Fruit fly (Drosophila melanogaster) whole organism, embryonic: ENCODE results near the gene Ir87a.
A peak's percentile ranks its signal among the peaks of the same experiment; 100 is the strongest.

Source experiments
- ATbp ChIP-seq: fragments of 200-800 bp; sonication (Bioruptor generic); optimal IDR thresholded peaks from 2 replicates; lab custom pipeline; 2017; ENCODE audit warnings: missing biosample characterization, mild to moderate bottlenecking, missing genetic modification characterization, missing genetic modification reagents
- Atf3 ChIP-seq: fragments of 200-800 bp; sonication (Bioruptor generic); optimal IDR thresholded peaks from 3 replicates; lab custom pipeline; 2016; ENCODE audit warnings: missing biosample characterization, missing genetic modification characterization
- B-H1 ChIP-seq: fragments of 200-800 bp; sonication (Bioruptor generic); IDR thresholded peaks from 3 replicates; pipeline ENCODE4 v1.3.6; 2022; ENCODE audit warnings: missing biosample characterization, missing genetic modification characterization
- CG11398 ChIP-seq: fragments of 200-800 bp; sonication (Bioruptor generic); optimal IDR thresholded peaks from 2 replicates; lab custom pipeline; 2016; ENCODE audit warnings: missing biosample characterization, missing genetic modification characterization
- CG12071 ChIP-seq: fragments of 200-800 bp; sonication (Bioruptor generic); optimal IDR thresholded peaks from 3 replicates; lab custom pipeline; 2018; ENCODE audit warnings: missing biosample characterization, mild to moderate bottlenecking, missing genetic modification characterization
- CG12219 ChIP-seq: fragments of 200-800 bp; sonication (Bioruptor generic); optimal IDR thresholded peaks from 3 replicates; lab custom pipeline; 2018; ENCODE audit warnings: missing biosample characterization, mild to moderate bottlenecking, missing genetic modification characterization
- CG14667 ChIP-seq: fragments of 200-800 bp; sonication (Bioruptor generic); IDR thresholded peaks from 2 replicates; pipeline ENCODE4 v1.3.6; 2022; ENCODE audit warnings: missing biosample characterization, missing genetic modification characterization
- CG1529 ChIP-seq: fragments of 200-800 bp; sonication (Bioruptor generic); optimal IDR thresholded peaks from 3 replicates; lab custom pipeline; 2018; ENCODE audit warnings: missing biosample characterization, missing genetic modification characterization
- CG17186 ChIP-seq: fragments of 200-800 bp; sonication (Bioruptor generic); optimal IDR thresholded peaks from 3 replicates; lab custom pipeline; 2017; ENCODE audit warnings: missing biosample characterization, missing genetic modification reagents, missing genetic modification characterization
- CG17359 ChIP-seq: fragments of 200-800 bp; sonication (Bioruptor generic); optimal IDR thresholded peaks from 3 replicates; lab custom pipeline; 2018; ENCODE audit warnings: missing biosample characterization, mild to moderate bottlenecking, missing genetic modification characterization, moderate library complexity
- CG17829 ChIP-seq: fragments of 200-800 bp; optimal IDR thresholded peaks from 2 replicates; lab custom pipeline; 2019; ENCODE audit warnings: missing biosample characterization, mild to moderate bottlenecking, missing genetic modification characterization, moderate library complexity
- CG18011 ChIP-seq: fragments of 200-800 bp; sonication (Bioruptor generic); optimal IDR thresholded peaks from 2 replicates; lab custom pipeline; 2017; ENCODE audit warnings: missing biosample characterization, missing genetic modification characterization, mild to moderate bottlenecking, moderate library complexity, missing genotype
- CG2875 ChIP-seq: fragments of 200-800 bp; sonication (Bioruptor generic); optimal IDR thresholded peaks from 2 replicates; lab custom pipeline; 2017; ENCODE audit warnings: missing biosample characterization, mild to moderate bottlenecking, missing genetic modification characterization, missing genetic modification reagents
- CG30403 ChIP-seq: fragments of 200-800 bp; sonication (Bioruptor generic); optimal IDR thresholded peaks from 3 replicates; lab custom pipeline; 2016; ENCODE audit warnings: missing biosample characterization, missing genetic modification characterization
- CG4328 ChIP-seq: fragments of 200-800 bp; sonication (Bioruptor generic); optimal IDR thresholded peaks from 3 replicates; lab custom pipeline; 2017; ENCODE audit warnings: missing biosample characterization, missing genetic modification reagents, missing genetic modification characterization
- CG6654 ChIP-seq: fragments of 200-800 bp; sonication (Bioruptor generic); optimal IDR thresholded peaks from 2 replicates; lab custom pipeline; 2017; ENCODE audit warnings: missing biosample characterization, mild to moderate bottlenecking, missing genetic modification characterization
- CG6683 ChIP-seq: fragments of 200-800 bp; sonication (Bioruptor generic); optimal IDR thresholded peaks from 2 replicates; lab custom pipeline; 2017; ENCODE audit warnings: missing biosample characterization, mild to moderate bottlenecking, missing genetic modification characterization, missing genetic modification reagents
- CG7839 ChIP-seq: fragments of 200-800 bp; sonication (Bioruptor generic); optimal IDR thresholded peaks from 3 replicates; lab custom pipeline; 2018; ENCODE audit warnings: missing biosample characterization, mild to moderate bottlenecking, missing genetic modification characterization, moderate library complexity
- Deaf1 ChIP-seq: fragments of 200-800 bp; optimal IDR thresholded peaks from 3 replicates; lab custom pipeline; 2019; ENCODE audit warnings: missing biosample characterization, mild to moderate bottlenecking, missing genetic modification characterization, moderate library complexity
- Dfd ChIP-seq, 2 experiments: fragments of >200 bp; optimal IDR thresholded peaks; 2 replicates each; lab custom pipeline; 2017; ENCODE audit warnings: missing biosample characterization in 2 of 2, missing genetic modification characterization in 2 of 2
- Fer1 ChIP-seq: fragments of 200-800 bp; sonication (Bioruptor generic); optimal IDR thresholded peaks from 2 replicates; lab custom pipeline; 2017; ENCODE audit warnings: missing biosample characterization, mild to moderate bottlenecking, missing genetic modification characterization
- Fer2 ChIP-seq: fragments of 200-800 bp; sonication (Bioruptor generic); optimal IDR thresholded peaks from 2 replicates; lab custom pipeline; 2018; ENCODE audit warnings: missing biosample characterization, mild to moderate bottlenecking, missing genetic modification characterization, moderate library complexity
- HmgZ ChIP-seq: fragments of 200-800 bp; sonication (Bioruptor generic); optimal IDR thresholded peaks from 2 replicates; lab custom pipeline; 2018; ENCODE audit warnings: missing biosample characterization, mild to moderate bottlenecking, missing genetic modification characterization
- Lhr ChIP-seq: fragments of 200-800 bp; sonication (Bioruptor generic); optimal IDR thresholded peaks from 3 replicates; lab custom pipeline; 2017; ENCODE audit warnings: mild to moderate bottlenecking, missing biosample characterization, missing genetic modification reagents, missing genetic modification characterization
- Myb ChIP-seq: fragments of 200-800 bp; sonication (Bioruptor generic); optimal IDR thresholded peaks from 2 replicates; lab custom pipeline; 2016; ENCODE audit warnings: missing biosample characterization, missing genetic modification characterization
- NC2α ChIP-seq: fragments of 200-800 bp; sonication (Bioruptor generic); optimal IDR thresholded peaks from 2 replicates; lab custom pipeline; 2016; ENCODE audit warnings: missing biosample characterization, missing genetic modification characterization
- NK7.1 ChIP-seq: fragments of 200-800 bp; sonication (Bioruptor generic); optimal IDR thresholded peaks from 3 replicates; lab custom pipeline; 2016; ENCODE audit warnings: missing biosample characterization, missing genetic modification characterization
- Nf-YB ChIP-seq: fragments of 200-800 bp; sonication (Bioruptor generic); optimal IDR thresholded peaks from 3 replicates; lab custom pipeline; 2019; ENCODE audit warnings: missing biosample characterization, mild to moderate bottlenecking, missing genetic modification characterization, moderate library complexity
- Nf-YC ChIP-seq: fragments of 200-800 bp; optimal IDR thresholded peaks from 3 replicates; lab custom pipeline; 2019; ENCODE audit warnings: missing biosample characterization, mild to moderate bottlenecking, missing genetic modification characterization, moderate library complexity
- Ravus ChIP-seq: fragments of 200-800 bp; sonication (Bioruptor generic); IDR thresholded peaks from 2 replicates; pipeline ENCODE4 v1.3.6; 2022; ENCODE audit warnings: missing biosample characterization, missing genetic modification characterization
- Sry-δ ChIP-seq: fragments of 200-800 bp; sonication (Bioruptor generic); optimal IDR thresholded peaks from 2 replicates; lab custom pipeline; 2016; ENCODE audit warnings: missing biosample characterization, missing genetic modification characterization
- Xrp1 ChIP-seq: fragments of 200-800 bp; sonication (Bioruptor generic); IDR thresholded peaks from 2 replicates; pipeline ENCODE4 v1.3.6; 2022; ENCODE audit warnings: missing biosample characterization, missing genetic modification characterization
- ap ChIP-seq: fragments of 200-800 bp; sonication (Bioruptor generic); IDR thresholded peaks from 2 replicates; pipeline ENCODE4 v1.3.6; 2022; ENCODE audit warnings: missing biosample characterization, missing genetic modification characterization
- chinmo ChIP-seq: fragments of 200-800 bp; sonication (Bioruptor generic); IDR thresholded peaks from 4 replicates; pipeline ENCODE4 v1.3.6; 2022; ENCODE audit warnings: missing biosample characterization, missing genetic modification characterization; ENCODE audit not compliant: partially characterized antibody
- crol ChIP-seq: fragments of 200-800 bp; sonication (Bioruptor generic); IDR thresholded peaks from 2 replicates; pipeline ENCODE4 v1.3.6; 2022; ENCODE audit warnings: missing biosample characterization, missing genetic modification characterization
- dmrt11E ChIP-seq: fragments of 200-800 bp; sonication (Bioruptor generic); optimal IDR thresholded peaks from 3 replicates; lab custom pipeline; 2018; ENCODE audit warnings: missing biosample characterization, mild to moderate bottlenecking, missing genetic modification characterization, moderate library complexity
- dmrt99B ChIP-seq: fragments of 200-800 bp; sonication (Bioruptor generic); optimal IDR thresholded peaks from 2 replicates; lab custom pipeline; 2018; ENCODE audit warnings: missing biosample characterization, mild to moderate bottlenecking, missing genetic modification characterization, moderate library complexity
- fd96Cb ChIP-seq: fragments of 200-800 bp; sonication (Bioruptor generic); optimal IDR thresholded peaks from 2 replicates; lab custom pipeline; 2018; ENCODE audit warnings: missing biosample characterization, mild to moderate bottlenecking, missing genetic modification characterization, moderate library complexity
- kah ChIP-seq: fragments of 200-800 bp; sonication (Bioruptor generic); optimal IDR thresholded peaks from 2 replicates; lab custom pipeline; 2018; ENCODE audit warnings: missing biosample characterization, mild to moderate bottlenecking, missing genetic modification characterization
- nom ChIP-seq: fragments of 200-800 bp; sonication (Bioruptor generic); optimal IDR thresholded peaks from 2 replicates; lab custom pipeline; 2017; ENCODE audit warnings: missing biosample characterization, missing genetic modification characterization, mild to moderate bottlenecking, moderate library complexity, missing genetic modification reagents
- odd ChIP-seq: fragments of 200-800 bp; sonication (Bioruptor generic); optimal IDR thresholded peaks from 2 replicates; lab custom pipeline; 2017; ENCODE audit warnings: missing biosample characterization, mild to moderate bottlenecking, missing genetic modification characterization
- onecut ChIP-seq: fragments of 200-800 bp; sonication (Bioruptor generic); IDR thresholded peaks from 2 replicates; pipeline ENCODE4 v1.3.6; 2022; ENCODE audit warnings: missing biosample characterization, missing genetic modification characterization
- pb ChIP-seq: fragments of 200-800 bp; sonication (Bioruptor generic); optimal IDR thresholded peaks from 3 replicates; lab custom pipeline; 2016; ENCODE audit warnings: missing biosample characterization, missing genetic modification characterization
- pho ChIP-seq: fragments of 200-800 bp; sonication (Bioruptor generic); optimal IDR thresholded peaks from 2 replicates; lab custom pipeline; 2016; ENCODE audit warnings: missing biosample characterization, missing genetic modification characterization
- phol ChIP-seq: fragments of 200-800 bp; sonication (Bioruptor generic); optimal IDR thresholded peaks from 3 replicates; lab custom pipeline; 2018; ENCODE audit warnings: missing biosample characterization, mild to moderate bottlenecking, missing genetic modification characterization, moderate library complexity
- ro ChIP-seq: fragments of 200-800 bp; sonication (Bioruptor generic); IDR thresholded peaks from 2 replicates; pipeline ENCODE4 v1.3.6; 2022; ENCODE audit warnings: missing biosample characterization, missing genetic modification characterization
- seq ChIP-seq: fragments of 200-800 bp; sonication (Bioruptor generic); IDR thresholded peaks from 2 replicates; pipeline ENCODE4 v1.3.6; 2022; ENCODE audit warnings: missing biosample characterization, missing genetic modification characterization
- slou ChIP-seq: fragments of 200-800 bp; sonication (Bioruptor generic); optimal IDR thresholded peaks from 3 replicates; lab custom pipeline; 2016; ENCODE audit warnings: missing biosample characterization, missing genetic modification characterization
- tin ChIP-seq: fragments of 200-800 bp; sonication (Bioruptor generic); optimal IDR thresholded peaks from 3 replicates; lab custom pipeline; 2016; ENCODE audit warnings: missing biosample characterization, missing genetic modification characterization
- tna ChIP-seq: fragments of 200-800 bp; sonication (Bioruptor generic); IDR thresholded peaks from 2 replicates; pipeline ENCODE4 v1.3.6; 2022; ENCODE audit warnings: missing biosample characterization, missing genetic modification characterization; ENCODE audit not compliant: partially characterized antibody
- zfh1 ChIP-seq: fragments of 200-800 bp; sonication (Bioruptor generic); IDR thresholded peaks from 3 replicates; pipeline ENCODE4 v1.3.6; 2022; ENCODE audit warnings: missing biosample characterization, missing genetic modification characterization

Gene Ir87a

dm6 chr3R:13452851-13453255 lies 32.8 kb downstream of the Ir87a start (continued):
- peak; percentile 73 for TF ChIP-seq odd
- TF ChIP-seq CG12071: peak; percentile 15
- peak; percentile 24 for TF ChIP-seq Myb
- TF ChIP-seq CG17186 (GFP tag; lab: Kevin White, UChicago): no peak
- no peak for TF ChIP-seq crol (GFP tag; lab: Robert Waterston, UW)
- TF ChIP-seq CG4328 (GFP tag; lab: Kevin White, UChicago): peak; percentile 30
- peak; percentile 28 for TF ChIP-seq CG6683
- TF ChIP-seq phol (tag; lab: Kevin White, UChicago): peak; percentile 90
- TF ChIP-seq pho (GFP tag; lab: Kevin White, UChicago): peak; percentile 73
- TF ChIP-seq dmrt11E: peak; percentile 75
- TF ChIP-seq CG14667 (GFP tag; lab: Robert Waterston, UW): peak; percentile 48; the same call in 1 of the 2 replicates
- TF ChIP-seq NK7.1 (GFP tag; lab: Kevin White, UChicago): peak; percentile 35
- peak; percentile 75 for TF ChIP-seq Xrp1 (GFP tag; lab: Robert Waterston, UW)
- peak; percentile 25 for TF ChIP-seq kah
- TF ChIP-seq nom (GFP tag; lab: Kevin White, UChicago): no peak
- peak; percentile 90 for TF ChIP-seq CG7839 (tag; lab: Kevin White, UChicago)
- TF ChIP-seq Dfd (GFP tag; optimal IDR thresholded peaks at IDR 0.05; lab: Kevin White, UChicago): no peak
- peak; percentile 43 for TF ChIP-seq HmgZ
- peak; percentile 68 for TF ChIP-seq CG17359
- TF ChIP-seq CG11398 (GFP tag; lab: Kevin White, UChicago): no peak
- TF ChIP-seq Fer2: no peak
- TF ChIP-seq tin (GFP tag; lab: Kevin White, UChicago): peak; percentile 68
- no peak for TF ChIP-seq tna (GFP tag; lab: Robert Waterston, UW)
- TF ChIP-seq ap (GFP tag; lab: Robert Waterston, UW): no peak
- peak; percentile 17 for TF ChIP-seq NC2α (GFP tag; lab: Kevin White, UChicago)
- TF ChIP-seq slou: peak; percentile 58
- peak; percentile 84 for TF ChIP-seq fd96Cb (tag; lab: Kevin White, UChicago)
- peak; percentile 45 for TF ChIP-seq Atf3 (GFP tag; lab: Kevin White, UChicago)
- TF ChIP-seq zfh1: peak; percentile 35; the same call in 1 of the 3 replicates
- peak; percentile 77 for TF ChIP-seq Fer1 (GFP tag; lab: Kevin White, UChicago)
- TF ChIP-seq Lhr (GFP tag; lab: Kevin White, UChicago): peak; percentile 37
- TF ChIP-seq Deaf1: peak; percentile 61
- peak; percentile 83 for TF ChIP-seq CG17829 (tag; lab: Kevin White, UChicago)
- peak; percentile 68 for TF ChIP-seq CG2875 (GFP tag; lab: Kevin White, UChicago)
- peak; percentile 50 for TF ChIP-seq CG6654 (GFP tag; lab: Kevin White, UChicago)
- TF ChIP-seq CG18011 (GFP tag; lab: Kevin White, UChicago): peak; percentile 53
- no peak; the same call in 2 of the 3 replicates for TF ChIP-seq B-H1
- peak; percentile 66 for TF ChIP-seq Nf-YB (GFP tag; lab: Kevin White, UChicago)
- TF ChIP-seq chinmo (GFP tag; lab: Robert Waterston, UW): no peak
- no peak for TF ChIP-seq ro (GFP tag; lab: Robert Waterston, UW)
- TF ChIP-seq Ravus: peak; percentile 27
- peak; percentile 71 for TF ChIP-seq CG1529 (GFP tag; lab: Kevin White, UChicago)
- TF ChIP-seq Sry-δ (GFP tag; lab: Kevin White, UChicago): peak; percentile 15
- TF ChIP-seq seq (GFP tag; lab: Robert Waterston, UW): no peak
- peak; percentile 54 for TF ChIP-seq onecut (GFP tag; lab: Robert Waterston, UW)
- peak; percentile 51 for TF ChIP-seq CG12219 (GFP tag; lab: Kevin White, UChicago)
- peak; percentile 63 for TF ChIP-seq ATbp (GFP tag; lab: Kevin White, UChicago)
- TF ChIP-seq dmrt99B (tag; lab: Kevin White, UChicago): peak; percentile 89
- TF ChIP-seq CG30403 (GFP tag; lab: Kevin White, UChicago): peak; percentile 91
- peak; percentile 59 for TF ChIP-seq Nf-YC (tag; lab: Kevin White, UChicago)
- TF ChIP-seq pb (GFP tag; lab: Kevin White, UChicago): no peak
